Worm (Caenorhabditis elegans) whole organism, midembryonic: ENCODE measurements around the gene gly-3.
A peak's percentile ranks its signal among the peaks of the same experiment; 100 is the strongest.

Source experiments
- T22C8.4 ChIP-seq: fragments of 200-800 bp; sonication (Bioruptor generic); IDR thresholded peaks from 2 replicates; pipeline ENCODE4 v1.3.6; 2022; ENCODE audit warnings: missing genetic modification characterization, missing compliant biosample characterization
- cog-1 ChIP-seq: sonication (generic microtip); optimal IDR thresholded peaks from 2 replicates; lab custom pipeline; 2016; ENCODE audit warnings: missing genetic modification characterization, missing compliant biosample characterization
- flt-1 ChIP-seq: fragments of 200-800 bp; sonication (Bioruptor generic); IDR thresholded peaks from 2 replicates; pipeline ENCODE4 v1.3.6; 2022; ENCODE audit warnings: missing genetic modification characterization, missing compliant biosample characterization
- klf-2 ChIP-seq: fragments of 200-800 bp; sonication (Bioruptor generic); conservative IDR thresholded peaks from 2 replicates; pipeline ENCODE4 v1.3.6; 2022; ENCODE audit warnings: missing genetic modification reagents, missing genetic modification characterization, missing compliant biosample characterization
- med-1 ChIP-seq: sonication (generic microtip); optimal IDR thresholded peaks from 2 replicates; lab custom pipeline; 2017; ENCODE audit warnings: missing genetic modification characterization, mild to moderate bottlenecking, missing compliant biosample characterization, antibody characterized with exemption, missing genetic modification reagents; ENCODE audit not compliant: insufficient read depth
- ref-1 ChIP-seq: fragments of 200-800 bp; sonication (Bioruptor generic); conservative IDR thresholded peaks from 2 replicates; pipeline ENCODE4 v1.3.6; 2022; ENCODE audit warnings: missing genetic modification reagents, missing genetic modification characterization, missing compliant biosample characterization
- tab-1 ChIP-seq: fragments of 200-800 bp; sonication (Bioruptor generic); IDR thresholded peaks from 2 replicates; pipeline ENCODE4 v1.3.6; 2022; ENCODE audit warnings: missing genetic modification characterization, missing compliant biosample characterization
- ztf-23 ChIP-seq: fragments of 200-800 bp; sonication (Bioruptor generic); IDR thresholded peaks from 2 replicates; pipeline ENCODE4 v1.3.6; 2022; ENCODE audit warnings: missing genetic modification reagents, missing genetic modification characterization, missing compliant biosample characterization
- ztf-29 ChIP-seq: fragments of 200-800 bp; sonication (Bioruptor generic); IDR thresholded peaks from 2 replicates; pipeline ENCODE4 v1.3.6; 2022; ENCODE audit warnings: missing genetic modification reagents, missing genetic modification characterization, missing compliant biosample characterization

The gly-3 gene

DNA sequence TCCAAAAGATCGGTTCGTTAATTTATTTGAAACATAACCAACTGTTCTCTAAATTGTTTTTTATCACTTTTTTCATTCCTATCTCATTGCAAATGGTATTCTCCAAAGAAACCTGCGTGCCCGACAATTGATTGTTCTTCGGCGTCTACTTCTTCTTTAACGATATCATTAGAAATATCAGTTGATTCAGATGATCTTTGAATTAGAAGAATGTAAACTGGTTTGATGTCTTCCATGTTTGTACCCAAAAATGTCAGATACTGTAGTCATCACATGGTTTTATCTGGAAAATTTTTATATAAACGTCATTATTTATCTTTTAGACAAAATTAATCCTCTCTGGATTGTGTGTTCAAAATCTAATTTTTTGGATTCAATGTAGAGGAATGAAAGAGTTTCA, 19.8 kb downstream of the gly-3 start:
- TF ChIP-seq med-1 (GFP tag; lab: Kevin White, UChicago) (no peak), tab-1 (GFP tag; lab: Robert Waterston, UW) (no peak), ztf-23 (no peak), flt-1 (no peak), ztf-29 (no peak), ref-1 (GFP tag; lab: Robert Waterston, UW) (no peak), T22C8.4 (GFP tag; lab: Robert Waterston, UW) (no peak), klf-2 (no peak), cog-1 (tag; lab: Kevin White, UChicago) (no peak)

- TF ChIP-seq cog-1 (tag; lab: Kevin White, UChicago) (no peak), med-1 (GFP tag; lab: Kevin White, UChicago) (no peak), T22C8.4 (GFP tag; lab: Robert Waterston, UW) (no peak), klf-2 (no peak), tab-1 (GFP tag; lab: Robert Waterston, UW) (no peak), ref-1 (GFP tag; lab: Robert Waterston, UW) (no peak)
These were observed 20.6 kb downstream of the gly-3 start, which contains the start of gene ZK688.10 for ce11 chrIII:7896925-7897324. Gene ZK688.10 (minus strand): TSS chrIII:7897025.

ce11 chrIII:7894724-7895123, 22.8 kb downstream of the gly-3 start, which contains the start of gene ZK688.4:
Gene ZK688.4 (plus strand): TSS chrIII:7895024.
- TF ChIP-seq flt-1: no peak
- TF ChIP-seq ztf-23: no peak
- TF ChIP-seq klf-2: no peak
- TF ChIP-seq cog-1 (tag; lab: Kevin White, UChicago): no peak
- TF ChIP-seq T22C8.4 (GFP tag; lab: Robert Waterston, UW): no peak
- TF ChIP-seq ref-1 (GFP tag; lab: Robert Waterston, UW): no peak
- TF ChIP-seq med-1 (GFP tag; lab: Kevin White, UChicago): no peak
- TF ChIP-seq ztf-29: no peak
- TF ChIP-seq tab-1 (GFP tag; lab: Robert Waterston, UW): no peak

ce11 chrIII:7893224-7893623, 24.3 kb downstream of the gly-3 start:
- TF ChIP-seq ztf-29: no peak
- no peak for TF ChIP-seq tab-1 (GFP tag; lab: Robert Waterston, UW)
- no peak for TF ChIP-seq klf-2
- TF ChIP-seq flt-1: no peak
- no peak for TF ChIP-seq med-1 (GFP tag; lab: Kevin White, UChicago)
- TF ChIP-seq ztf-23: no peak
- no peak for TF ChIP-seq T22C8.4 (GFP tag; lab: Robert Waterston, UW)
- TF ChIP-seq ref-1 (GFP tag; lab: Robert Waterston, UW): no peak
- TF ChIP-seq cog-1 (tag; lab: Kevin White, UChicago): no peak

DNA sequence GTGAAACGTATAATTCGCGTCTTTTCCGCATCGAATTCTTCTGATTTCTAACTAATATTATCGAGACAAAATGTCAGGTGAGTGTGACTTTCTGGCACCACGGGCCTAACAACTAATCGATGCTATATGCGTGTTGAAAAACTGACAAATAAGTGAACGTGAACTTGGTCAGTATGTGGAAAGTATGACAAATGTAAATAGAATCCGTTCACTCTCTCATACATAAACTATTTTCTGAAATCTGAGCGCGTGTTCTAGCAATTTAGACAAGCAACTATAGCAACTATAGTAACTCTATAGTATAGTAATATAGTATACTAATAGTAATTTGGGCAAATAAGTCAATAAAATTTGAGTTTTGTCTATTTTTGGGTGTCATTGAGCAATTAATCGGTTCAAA, 25.2 kb downstream of the gly-3 start:
- TF ChIP-seq ztf-29 (no peak), T22C8.4 (GFP tag; lab: Robert Waterston, UW) (no peak), med-1 (GFP tag; lab: Kevin White, UChicago) (no peak), ztf-23 (no peak), cog-1 (tag; lab: Kevin White, UChicago) (no peak), flt-1 (no peak), tab-1 (GFP tag; lab: Robert Waterston, UW) (no peak), ref-1 (GFP tag; lab: Robert Waterston, UW) (no peak)

- no peak for TF ChIP-seq flt-1
- TF ChIP-seq ztf-29: no peak
- TF ChIP-seq klf-2: no peak
- TF ChIP-seq cog-1 (tag; lab: Kevin White, UChicago): peak; percentile 10
- TF ChIP-seq ref-1 (GFP tag; lab: Robert Waterston, UW): no peak
- TF ChIP-seq ztf-23: 0 out of 2 replicates have a peak, but pooled peaks have one; percentile 51
- TF ChIP-seq T22C8.4 (GFP tag; lab: Robert Waterston, UW): no peak
- no peak for TF ChIP-seq tab-1 (GFP tag; lab: Robert Waterston, UW)
- no peak for TF ChIP-seq med-1 (GFP tag; lab: Kevin White, UChicago)
These were observed 25.8 kb downstream of the gly-3 start, which contains the start of the genes ZK688.5 and fahd-1 for ce11 chrIII:7891573-7892306. Gene ZK688.5 (minus strand): TSS chrIII:7891623. Gene fahd-1 (plus strand): TSS chrIII:7892256.

DNA sequence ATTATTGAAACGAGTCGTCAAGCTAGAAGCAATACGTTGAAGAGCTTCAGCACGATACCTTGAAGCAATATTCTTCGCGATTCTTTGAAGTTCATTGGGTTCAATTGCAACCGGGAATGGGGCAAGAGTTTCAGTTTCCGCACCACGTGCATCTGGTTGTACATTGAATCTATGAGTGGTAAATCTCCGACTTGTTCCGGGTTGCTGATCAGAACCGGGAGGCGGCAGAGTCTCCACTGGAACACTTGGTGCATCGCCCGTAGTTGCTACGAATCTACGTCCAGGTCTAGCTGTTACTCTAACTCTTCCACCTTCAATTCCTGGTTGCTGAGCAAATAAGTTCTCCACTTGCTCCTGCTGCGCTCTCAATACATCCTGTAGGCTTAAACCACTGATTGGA, 28.5 kb downstream of the gly-3 start:
- TF ChIP-seq ref-1 (GFP tag; lab: Robert Waterston, UW) (no peak), klf-2 (no peak), flt-1 (no peak), cog-1 (tag; lab: Kevin White, UChicago) (no peak), med-1 (GFP tag; lab: Kevin White, UChicago) (no peak), ztf-29 (no peak), tab-1 (GFP tag; lab: Robert Waterston, UW) (no peak), T22C8.4 (GFP tag; lab: Robert Waterston, UW) (no peak), ztf-23 (no peak)

DNA sequence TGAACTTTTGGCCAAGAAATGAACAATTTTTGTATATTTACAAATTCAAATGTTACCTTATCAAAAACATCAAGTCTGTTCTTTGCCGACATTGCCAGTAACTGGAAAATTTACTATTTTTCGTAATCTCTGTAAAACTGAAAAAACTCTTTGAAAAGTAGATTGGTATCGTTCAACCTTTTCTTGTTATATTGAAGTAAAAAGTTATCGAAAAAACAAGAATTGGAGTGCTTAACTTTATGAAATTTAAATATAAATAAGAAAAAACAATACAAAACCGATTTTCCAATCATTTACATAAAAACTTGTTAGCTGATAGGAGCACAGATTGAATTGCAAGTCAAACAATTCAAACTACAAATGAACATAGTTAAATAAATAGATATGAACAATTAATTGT, 32.7 kb downstream of the gly-3 start, which contains the start of gene ZK688.11:
Gene ZK688.11, minus strand, starts transcription at position 101 of the 400 bp plus-strand sequence.
- TF ChIP-seq T22C8.4 (GFP tag; lab: Robert Waterston, UW) (no peak), med-1 (GFP tag; lab: Kevin White, UChicago) (no peak), cog-1 (tag; lab: Kevin White, UChicago) (no peak), ref-1 (GFP tag; lab: Robert Waterston, UW) (no peak), klf-2 (no peak), ztf-29 (no peak), flt-1 (no peak), tab-1 (GFP tag; lab: Robert Waterston, UW) (no peak), ztf-23 (no peak)

DNA sequence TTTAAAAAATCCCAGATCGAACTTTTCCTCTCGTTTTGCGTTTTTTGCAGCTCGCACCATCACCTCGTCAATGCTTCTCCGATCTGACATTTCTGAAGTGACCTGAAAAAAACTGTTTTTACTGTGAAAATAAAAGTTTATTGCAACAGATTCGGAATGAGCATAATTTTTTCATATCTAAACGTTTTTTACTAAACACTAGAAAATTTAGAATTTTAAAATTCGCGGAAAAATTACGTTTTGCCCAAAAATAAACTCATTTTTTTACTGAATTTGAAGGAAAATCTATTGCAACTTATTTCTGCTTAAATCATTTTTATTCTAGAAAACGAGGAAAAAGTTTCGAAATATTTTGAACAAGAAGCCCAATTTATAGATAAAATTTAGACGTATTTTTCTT, 34.7 kb downstream of the gly-3 start, which contains the start of gene ZK688.9:
Gene ZK688.9, minus strand, starts transcription at position 101 of the 400 bp plus-strand sequence.
- TF ChIP-seq ref-1 (GFP tag; lab: Robert Waterston, UW): no peak
- no peak for TF ChIP-seq ztf-23
- TF ChIP-seq flt-1: no peak
- TF ChIP-seq klf-2: no peak
- TF ChIP-seq med-1 (GFP tag; lab: Kevin White, UChicago): no peak
- no peak for TF ChIP-seq ztf-29
